Fruit fly (Drosophila melanogaster) whole organism, adult: ENCODE data around the gene mRpL9.
A peak's percentile ranks its signal among the peaks of the same experiment; 100 is the strongest.

Experiments
- CG11617 ChIP-seq: fragments of 200-800 bp; sonication (Bioruptor generic); optimal IDR thresholded peaks from 2 replicates; lab custom pipeline; 2017; ENCODE audit warnings: mild to moderate bottlenecking, missing biosample characterization, missing genetic modification reagents, missing genetic modification characterization
- CG12768 ChIP-seq: fragments of 200-800 bp; sonication (Bioruptor generic); optimal IDR thresholded peaks from 2 replicates; lab custom pipeline; 2017; ENCODE audit warnings: missing biosample characterization, missing genetic modification characterization, mild to moderate bottlenecking, moderate library complexity, missing genetic modification reagents
- CG14711 ChIP-seq: fragments of 200-800 bp; sonication (Bioruptor generic); optimal IDR thresholded peaks from 2 replicates; lab custom pipeline; 2018; ENCODE audit warnings: missing biosample characterization, mild to moderate bottlenecking, missing genetic modification characterization, moderate library complexity
- CG1620 ChIP-seq: fragments of 200-800 bp; sonication (Bioruptor generic); optimal IDR thresholded peaks from 2 replicates; lab custom pipeline; 2016; ENCODE audit warnings: missing biosample characterization, missing genetic modification characterization
- CG33017 ChIP-seq: fragments of 200-800 bp; sonication (Bioruptor generic); optimal IDR thresholded peaks from 2 replicates; lab custom pipeline; 2018; ENCODE audit warnings: missing biosample characterization, mild to moderate bottlenecking, missing genetic modification characterization, moderate library complexity
- CG5204 ChIP-seq: fragments of 200-800 bp; sonication (Bioruptor generic); optimal IDR thresholded peaks from 2 replicates; lab custom pipeline; 2016; ENCODE audit warnings: missing biosample characterization, missing genetic modification characterization
- CG7045 ChIP-seq: fragments of 200-800 bp; sonication (Bioruptor generic); optimal IDR thresholded peaks from 2 replicates; lab custom pipeline; 2017; ENCODE audit warnings: missing biosample characterization, mild to moderate bottlenecking, missing genetic modification characterization
- CG7101 ChIP-seq: fragments of 200-800 bp; sonication (Bioruptor generic); optimal IDR thresholded peaks from 2 replicates; lab custom pipeline; 2018; ENCODE audit warnings: missing biosample characterization, mild to moderate bottlenecking, missing genetic modification characterization, moderate library complexity
- Clk ChIP-seq: fragments of 200-800 bp; sonication (Bioruptor generic); optimal IDR thresholded peaks from 2 replicates; lab custom pipeline; 2017; ENCODE audit warnings: missing biosample characterization, missing genetic modification characterization
- Crg-1 ChIP-seq: fragments of 200-800 bp; sonication (Bioruptor generic); optimal IDR thresholded peaks from 2 replicates; lab custom pipeline; 2016; ENCODE audit warnings: missing biosample characterization, missing genetic modification characterization
- Hr96 ChIP-seq: fragments of 200-800 bp; sonication (Bioruptor generic); optimal IDR thresholded peaks from 2 replicates; lab custom pipeline; 2016; ENCODE audit warnings: missing biosample characterization, missing genetic modification characterization
- Mnt ChIP-seq: fragments of 200-800 bp; sonication (Bioruptor generic); optimal IDR thresholded peaks from 2 replicates; lab custom pipeline; 2016; ENCODE audit warnings: missing biosample characterization, mild to moderate bottlenecking, missing genetic modification characterization
- bab1 ChIP-seq: fragments of 200-800 bp; sonication (Bioruptor generic); optimal IDR thresholded peaks from 3 replicates; lab custom pipeline; 2019; ENCODE audit warnings: missing biosample characterization, mild to moderate bottlenecking, missing genetic modification characterization, moderate library complexity
- cic ChIP-seq: fragments of 200-800 bp; sonication (Bioruptor generic); optimal IDR thresholded peaks from 2 replicates; lab custom pipeline; 2017; ENCODE audit warnings: missing biosample characterization, mild to moderate bottlenecking, missing genetic modification characterization, moderate library complexity
- cnc ChIP-seq, 2 experiments: fragments of >200 bp; optimal IDR thresholded peaks; 2 replicates each; lab custom pipeline; 2017
- kay ChIP-seq: fragments of 200-800 bp; sonication (Bioruptor generic); peaks from one replicate; lab custom pipeline; 2016; ENCODE audit warnings: missing biosample characterization, missing genetic modification characterization, borderline replicate concordance
- ovo ChIP-seq: fragments of 200-800 bp; sonication (Bioruptor generic); optimal IDR thresholded peaks from 2 replicates; lab custom pipeline; 2016; ENCODE audit warnings: missing biosample characterization, missing genetic modification characterization
- pad ChIP-seq: fragments of 200-800 bp; sonication (Bioruptor generic); optimal IDR thresholded peaks from 3 replicates; lab custom pipeline; 2017; ENCODE audit warnings: missing biosample characterization, missing genetic modification characterization, mild to moderate bottlenecking, moderate library complexity, missing genetic modification reagents
- tj ChIP-seq: fragments of 200-800 bp; sonication (Bioruptor generic); optimal IDR thresholded peaks from 3 replicates; lab custom pipeline; 2017; ENCODE audit warnings: missing biosample characterization, mild to moderate bottlenecking, missing genetic modification characterization, moderate library complexity
- toe ChIP-seq: fragments of 200-800 bp; sonication (Bioruptor generic); optimal IDR thresholded peaks from 2 replicates; lab custom pipeline; 2016; ENCODE audit warnings: missing biosample characterization, missing genetic modification characterization

mRpL9 gene

dm6 chr3R:15330472-15330871 is at the start of gene mRpL9:
Gene mRpL9 (plus strand): TSS chr3R:15330738.
- TF ChIP-seq CG1620 (GFP tag; lab: Kevin White, UChicago) (peak; percentile 46), CG12768 (GFP tag; lab: Kevin White, UChicago) (no peak), bab1 (peak; percentile 30), CG11617 (no peak), Hr96 (GFP tag; lab: Kevin White, UChicago) (no peak), CG7101 (tag; lab: Kevin White, UChicago) (peak; percentile 57), CG5204 (GFP tag; lab: Kevin White, UChicago) (no peak), cnc (optimal IDR thresholded peaks at IDR 0.05; lab: Kevin White, UChicago) (no peak), toe (GFP tag; lab: Kevin White, UChicago) (no peak), Mnt (GFP tag; lab: Kevin White, UChicago) (peak; percentile 36), CG14711 (tag; lab: Kevin White, UChicago) (peak; percentile 43), ovo (GFP tag; lab: Kevin White, UChicago) (no peak)

dm6 chr3R:15281335-15281963 is 49.1 kb upstream of the mRpL9 start:
- TF ChIP-seq CG7045 (no peak), CG14711 (tag; lab: Kevin White, UChicago) (no peak)

- TF ChIP-seq CG14711 (tag; lab: Kevin White, UChicago) (no peak), Crg-1 (GFP tag; lab: Kevin White, UChicago) (no peak), kay (GFP tag; lab: Kevin White, UChicago) (peak; percentile 11), pad (GFP tag; lab: Kevin White, UChicago) (no peak), bab1 (no peak), CG7101 (tag; lab: Kevin White, UChicago) (no peak)
Measured at dm6 chr3R:15282326-15282725, 48.2 kb upstream of the mRpL9 start.

dm6 chr3R:15282982-15283809 is 47.3 kb upstream of the mRpL9 start:
- TF ChIP-seq kay (GFP tag; lab: Kevin White, UChicago) (peak; percentile 44), tj (GFP tag; lab: Kevin White, UChicago) (peak; percentile 96), CG7101 (tag; lab: Kevin White, UChicago) (no peak)

dm6 chr3R:15286024-15286692 is 44.4 kb upstream of the mRpL9 start:
- TF ChIP-seq kay (GFP tag; lab: Kevin White, UChicago) (peak; percentile 44), CG12768 (GFP tag; lab: Kevin White, UChicago) (no peak)

dm6 chr3R:15286693-15287041 is 43.9 kb upstream of the mRpL9 start:
- TF ChIP-seq CG1620 (GFP tag; lab: Kevin White, UChicago) (no peak), tj (GFP tag; lab: Kevin White, UChicago) (no peak), CG33017 (tag; lab: Kevin White, UChicago) (no peak), cic (GFP tag; lab: Kevin White, UChicago) (no peak), bab1 (no peak), kay (GFP tag; lab: Kevin White, UChicago) (peak; percentile 11), Hr96 (GFP tag; lab: Kevin White, UChicago) (no peak), pad (GFP tag; lab: Kevin White, UChicago) (peak; percentile 93), Mnt (GFP tag; lab: Kevin White, UChicago) (peak; percentile 32), CG7101 (tag; lab: Kevin White, UChicago) (no peak), cnc (optimal IDR thresholded peaks at IDR 0.05; lab: Kevin White, UChicago) (no peak)

dm6 chr3R:15287763-15288162 is 42.8 kb upstream of the mRpL9 start:
- peak; percentile 30 for TF ChIP-seq CG1620 (GFP tag; lab: Kevin White, UChicago)
- TF ChIP-seq CG14711 (tag; lab: Kevin White, UChicago) = peak; percentile 5
- TF ChIP-seq tj (GFP tag; lab: Kevin White, UChicago) = peak; percentile 100
- no peak for TF ChIP-seq Hr96 (GFP tag; lab: Kevin White, UChicago)
- TF ChIP-seq CG11617 = no peak
- TF ChIP-seq CG7101 (tag; lab: Kevin White, UChicago) = no peak
- TF ChIP-seq bab1 = no peak
- TF ChIP-seq Clk (GFP tag; lab: Kevin White, UChicago) = no peak
- TF ChIP-seq CG7045 = no peak
- no peak for TF ChIP-seq CG33017 (tag; lab: Kevin White, UChicago)
- TF ChIP-seq ovo (GFP tag; lab: Kevin White, UChicago) = peak; percentile 63
- no peak for TF ChIP-seq toe (GFP tag; lab: Kevin White, UChicago)
- no peak for TF ChIP-seq CG12768 (GFP tag; lab: Kevin White, UChicago)
- no peak for TF ChIP-seq kay (GFP tag; lab: Kevin White, UChicago)
- TF ChIP-seq cic (GFP tag; lab: Kevin White, UChicago) = no peak
- peak; percentile 33 for TF ChIP-seq Crg-1 (GFP tag; lab: Kevin White, UChicago)
- TF ChIP-seq cnc (optimal IDR thresholded peaks at IDR 0.05; lab: Kevin White, UChicago) = peak in 1 of 2 experiments; percentile 32
- TF ChIP-seq pad (GFP tag; lab: Kevin White, UChicago) = peak; percentile 44
- TF ChIP-seq CG5204 (GFP tag; lab: Kevin White, UChicago) = no peak
- peak; percentile 78 for TF ChIP-seq Mnt (GFP tag; lab: Kevin White, UChicago)
